Worm (Caenorhabditis elegans) whole organism, L4 larva: ENCODE measurements around the gene F40F12.9.

Source experiments
- D1046.2 ChIP-seq: fragments of 200-800 bp; sonication (Bioruptor generic); IDR thresholded peaks from 2 replicates; pipeline ENCODE4 v1.3.6; 2022; ENCODE audit warnings: missing genetic modification characterization, missing compliant biosample characterization
- F26F4.8 ChIP-seq: fragments of 200-800 bp; sonication (Bioruptor generic); conservative IDR thresholded peaks from 2 replicates; pipeline ENCODE4 v1.3.6; 2022; ENCODE audit warnings: missing genetic modification characterization, missing compliant biosample characterization
- Y48G9A.11 ChIP-seq: fragments of 200-800 bp; sonication (Bioruptor generic); IDR thresholded peaks from 2 replicates; pipeline ENCODE4 v1.3.6; 2022; ENCODE audit warnings: missing genetic modification reagents, missing genetic modification characterization, missing compliant biosample characterization
- aha-1 ChIP-seq: fragments of 150-350 bp; peaks from one replicate; lab custom pipeline; 2014; ENCODE audit warnings: missing biosample characterization, missing genetic modification characterization
- attf-4 ChIP-seq: sonication (generic microtip); optimal IDR thresholded peaks from 3 replicates; lab custom pipeline; 2017; ENCODE audit warnings: missing biosample characterization, missing genetic modification characterization
- ceh-82 ChIP-seq: sonication (generic microtip); optimal IDR thresholded peaks from 2 replicates; lab custom pipeline; 2017; ENCODE audit warnings: missing biosample characterization, missing genetic modification characterization
- ces-1 ChIP-seq: fragments of 150-350 bp; sonication (generic microtip); optimal IDR thresholded peaks from 4 replicates; lab custom pipeline; 2014; ENCODE audit warnings: missing biosample characterization, missing genetic modification reagents, missing genetic modification characterization
- cey-2 ChIP-seq: sonication (generic microtip); optimal IDR thresholded peaks from 3 replicates; lab custom pipeline; 2017; ENCODE audit warnings: missing genetic modification characterization, mild to moderate bottlenecking, missing compliant biosample characterization, antibody characterized with exemption, borderline replicate concordance; ENCODE audit not compliant: insufficient read depth
- dmd-8 ChIP-seq: fragments of 200-800 bp; sonication (Bioruptor generic); IDR thresholded peaks from 2 replicates; pipeline ENCODE4 v1.3.6; 2022; ENCODE audit warnings: missing genetic modification characterization, missing compliant biosample characterization
- hif-1 ChIP-seq, 2 experiments: sonication (generic microtip); optimal IDR thresholded peaks; 2 replicates each; lab custom pipeline; 2016 to 2017; ENCODE audit warnings: missing compliant biosample characterization in 2 of 2, missing genetic modification characterization in 2 of 2, missing genetic modification reagents in 2 of 2, missing genotype in 2 of 2, mild to moderate bottlenecking in 1 of 2
- hlh-11 ChIP-seq: fragments of 200-800 bp; sonication (Bioruptor generic); optimal IDR thresholded peaks from 2 replicates; lab custom pipeline; 2018; ENCODE audit warnings: mild to moderate bottlenecking, missing genetic modification characterization, missing compliant biosample characterization
- hmg-1.1 ChIP-seq: fragments of 200-800 bp; sonication (Bioruptor generic); IDR thresholded peaks from 2 replicates; pipeline ENCODE4 v1.3.6; 2022; ENCODE audit warnings: missing genetic modification reagents, missing genetic modification characterization, missing compliant biosample characterization
- lim-7 ChIP-seq: fragments of 200-800 bp; sonication (Bioruptor generic); IDR thresholded peaks from 2 replicates; pipeline ENCODE4 v1.3.6; 2022; ENCODE audit warnings: missing genetic modification characterization, missing compliant biosample characterization
- lin-1 ChIP-seq: fragments of 200-800 bp; sonication (Bioruptor generic); IDR thresholded peaks from 2 replicates; pipeline ENCODE4 v1.3.6; 2022; ENCODE audit warnings: missing genetic modification reagents, missing genetic modification characterization, missing compliant biosample characterization
- lin-13 ChIP-seq: fragments of 150-350 bp; optimal IDR thresholded peaks from 2 replicates; lab custom pipeline; 2014; ENCODE audit warnings: missing biosample characterization, missing genetic modification reagents, missing genetic modification characterization
- lir-3 ChIP-seq: sonication (generic microtip); optimal IDR thresholded peaks from 2 replicates; lab custom pipeline; 2016; ENCODE audit warnings: mild to moderate bottlenecking, missing genetic modification characterization, missing compliant biosample characterization
- lsy-2 ChIP-seq, 2 experiments: fragments of 150-350 bp in 1 of 2; sonication (generic microtip) in 1 of 2; optimal IDR thresholded peaks; 2 replicates each; lab custom pipeline; 2014 to 2017; ENCODE audit warnings: missing biosample characterization in 2 of 2, missing genetic modification characterization in 2 of 2
- mdt-29 ChIP-seq: fragments of 200-800 bp; sonication (Bioruptor generic); IDR thresholded peaks from 2 replicates; pipeline ENCODE4 v1.3.6; 2022; ENCODE audit warnings: missing genetic modification reagents, missing genetic modification characterization, missing compliant biosample characterization
- mxl-2 ChIP-seq: fragments of 200-800 bp; sonication (Bioruptor generic); conservative IDR thresholded peaks from 2 replicates; pipeline ENCODE4 v1.3.6; 2022; ENCODE audit warnings: missing genetic modification reagents, missing genetic modification characterization, missing compliant biosample characterization
- nhr-11 ChIP-seq: fragments of 150-350 bp; optimal IDR thresholded peaks from 2 replicates; lab custom pipeline; 2014; ENCODE audit warnings: missing biosample characterization, missing genetic modification characterization
- nhr-111 ChIP-seq: fragments of 200-800 bp; sonication (Bioruptor generic); optimal IDR thresholded peaks from 2 replicates; lab custom pipeline; 2018; ENCODE audit warnings: mild to moderate bottlenecking, missing genetic modification characterization, missing compliant biosample characterization
- nhr-25 ChIP-seq: sonication (generic microtip); optimal IDR thresholded peaks from 2 replicates; lab custom pipeline; 2017; ENCODE audit warnings: missing genetic modification characterization, mild to moderate bottlenecking, missing compliant biosample characterization, antibody characterized with exemption, moderate library complexity, borderline replicate concordance; ENCODE audit not compliant: insufficient read depth
- nhr-41 ChIP-seq: fragments of 200-800 bp; sonication (Bioruptor generic); IDR thresholded peaks from 2 replicates; pipeline ENCODE4 v1.3.6; 2022; ENCODE audit warnings: missing genetic modification reagents, missing genetic modification characterization, missing compliant biosample characterization
- nhr-42 ChIP-seq: fragments of 200-800 bp; sonication (Bioruptor generic); IDR thresholded peaks from 2 replicates; pipeline ENCODE4 v1.3.6; 2022; ENCODE audit warnings: missing genetic modification characterization, missing compliant biosample characterization
- pha-4 ChIP-seq, 2 experiments: fragments of 150-350 bp in 1 of 2; fragments of 200-800 bp in 1 of 2; sonication (Bioruptor generic) in 1 of 2; IDR thresholded peaks in 1 of 2; optimal IDR thresholded peaks in 1 of 2; 2 replicates each; pipeline versions ENCODE4 v1.3.6 to Lab custom; 2014 to 2022; ENCODE audit warnings: missing genetic modification characterization in 2 of 2, missing genetic modification reagents in 2 of 2, missing biosample characterization in 1 of 2, missing compliant biosample characterization in 1 of 2
- saeg-2 ChIP-seq: fragments of 200-800 bp; sonication (Bioruptor generic); IDR thresholded peaks from 2 replicates; pipeline ENCODE4 v1.3.6; 2022; ENCODE audit warnings: missing genetic modification reagents, missing genetic modification characterization, missing compliant biosample characterization
- skn-1 ChIP-seq: fragments of 150-350 bp; optimal IDR thresholded peaks from 2 replicates; lab custom pipeline; 2014; ENCODE audit warnings: missing biosample characterization, missing genetic modification characterization
- tra-1 ChIP-seq: fragments of 200-800 bp; sonication (Bioruptor generic); IDR thresholded peaks from 2 replicates; pipeline ENCODE4 v1.3.6; 2022; ENCODE audit warnings: missing genetic modification reagents, missing genetic modification characterization, missing compliant biosample characterization
- unc-62 ChIP-seq, 3 experiments: fragments of 150-350 bp in 1 of 3; sonication (generic microtip); optimal IDR thresholded peaks in 2 of 3; peaks in 1 of 3; 1 replicate in 1 of 3; 2 replicates in 2 of 3; lab custom pipeline; 2014 to 2017; ENCODE audit warnings: missing biosample characterization in 3 of 3, missing genetic modification characterization in 3 of 3, missing genetic modification reagents in 3 of 3, missing genotype in 1 of 3
- zag-1 ChIP-seq: fragments of 150-350 bp; optimal IDR thresholded peaks from 2 replicates; lab custom pipeline; 2014; ENCODE audit warnings: missing biosample characterization, missing genetic modification characterization
- zfp-3 ChIP-seq: fragments of 200-800 bp; sonication (Bioruptor generic); conservative IDR thresholded peaks from 2 replicates; pipeline ENCODE4 v1.3.6; 2022; ENCODE audit warnings: missing genetic modification reagents, missing genetic modification characterization, missing compliant biosample characterization

F40F12.9 gene

DNA sequence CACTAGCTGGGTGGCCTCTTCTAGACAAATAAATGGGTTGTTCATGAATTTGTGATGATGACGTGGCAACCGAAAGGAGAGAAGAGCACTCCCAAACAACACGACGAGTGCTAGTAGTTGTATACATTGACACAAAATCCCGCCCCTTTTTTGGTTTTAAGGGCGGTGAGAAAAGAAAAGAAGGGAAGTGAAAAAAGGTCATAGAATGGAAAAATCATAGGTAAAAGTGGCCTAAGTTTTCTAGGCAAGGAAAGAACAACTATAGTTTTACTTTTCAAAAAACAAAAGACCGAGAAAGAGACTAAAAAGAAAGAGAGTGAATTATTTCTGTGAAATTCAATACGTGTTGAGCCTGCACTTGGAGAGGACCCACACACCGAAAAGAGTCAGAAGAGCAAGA, 32.3 kb upstream of the F40F12.9 start, which contains the start of gene ZK757.2:
ZK757.2 (minus strand) TSS at position 101 of the 400 bp plus-strand sequence.
- TF ChIP-seq nhr-42 (GFP tag; lab: Robert Waterston, UW) (no peak), skn-1 (tag; lab: Kevin White, UChicago) (no peak), lir-3 (no peak), ces-1 (GFP tag; lab: Kevin White, UChicago) (no peak), tra-1 (no peak), hif-1 (tag; optimal IDR thresholded peaks at IDR 0.05; lab: Kevin White, UChicago) (no peak), dmd-8 (GFP tag; lab: Robert Waterston, UW) (no peak)

DNA sequence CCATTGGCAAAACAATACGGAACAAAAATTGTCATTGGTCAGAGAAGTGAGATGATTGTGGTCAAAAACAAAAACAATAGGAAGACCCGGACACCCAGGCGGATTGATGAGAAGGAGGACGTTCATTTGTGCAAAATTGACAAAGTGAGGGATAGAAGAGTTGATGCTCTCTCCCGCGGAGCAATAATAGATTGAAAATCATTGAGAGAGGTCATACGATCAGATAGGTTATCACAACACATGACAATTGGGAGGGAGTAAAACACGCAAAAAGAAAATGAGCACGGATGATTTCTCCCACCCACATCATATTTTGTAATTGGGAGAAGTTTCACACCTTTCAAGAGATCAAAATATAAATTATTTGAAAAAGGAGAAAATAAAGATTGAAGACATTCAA, 25.5 kb upstream of the F40F12.9 start:
- peak; percentile 6 for TF ChIP-seq nhr-11 (tag; lab: Kevin White, UChicago)
- TF ChIP-seq nhr-41 = no peak

DNA sequence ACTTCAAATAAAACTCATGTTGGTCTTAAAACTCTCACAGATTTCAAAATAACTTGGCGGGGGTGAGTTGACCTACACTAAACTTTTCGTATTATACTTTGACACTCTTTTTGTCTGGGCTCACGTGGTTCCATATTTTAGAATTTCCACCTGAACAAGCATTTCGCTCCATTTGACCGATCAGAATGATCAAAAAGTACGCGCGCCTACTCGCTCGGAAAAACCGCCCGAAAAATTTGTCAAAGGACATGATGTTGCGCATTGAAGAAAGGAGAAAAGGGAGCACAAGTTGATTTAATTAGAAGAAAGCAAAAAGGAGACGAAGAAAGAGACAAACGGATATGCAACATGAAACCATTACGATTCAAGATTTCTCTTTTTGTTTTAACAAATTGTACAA, 24.8 kb upstream of the F40F12.9 start:
- TF ChIP-seq unc-62 (GFP tag; optimal IDR thresholded peaks at IDR 0.05 in 1 of 2; lab: Kevin White, UChicago) (peak in 1 of 2 experiments; percentile 31), unc-62 (tag; optimal IDR thresholded peaks at IDR 0.05; lab: Kevin White, UChicago) (no peak), lim-7 (no peak), aha-1 (tag; lab: Kevin White, UChicago) (peak; percentile 94)

DNA sequence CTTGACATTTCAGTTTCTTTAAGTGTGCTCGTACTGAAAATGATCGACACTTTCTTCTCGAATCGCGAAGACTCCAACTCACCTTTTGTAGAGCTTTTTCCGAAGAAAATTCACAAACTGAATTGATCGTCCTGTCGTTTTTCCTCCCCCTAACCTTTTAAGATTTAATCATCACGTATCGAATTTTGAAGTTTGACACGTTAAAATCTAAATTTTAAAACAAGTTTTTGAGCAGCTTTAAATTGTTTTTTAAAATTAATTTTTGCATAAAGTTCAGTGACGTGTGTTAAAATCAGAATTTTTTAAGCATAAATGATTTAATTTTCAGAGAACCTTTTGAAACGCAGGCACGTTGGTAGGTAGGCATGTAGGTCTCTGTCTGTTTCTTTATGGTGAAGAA, 19.8 kb upstream of the F40F12.9 start, which contains the start of gene alg-4:
alg-4 (minus strand) TSS at position 101 of the 400 bp plus-strand sequence.
- TF ChIP-seq hif-1 (tag; optimal IDR thresholded peaks at IDR 0.05; lab: Kevin White, UChicago) = no peak
- TF ChIP-seq lin-13 (GFP tag; lab: Kevin White, UChicago) = no peak

DNA sequence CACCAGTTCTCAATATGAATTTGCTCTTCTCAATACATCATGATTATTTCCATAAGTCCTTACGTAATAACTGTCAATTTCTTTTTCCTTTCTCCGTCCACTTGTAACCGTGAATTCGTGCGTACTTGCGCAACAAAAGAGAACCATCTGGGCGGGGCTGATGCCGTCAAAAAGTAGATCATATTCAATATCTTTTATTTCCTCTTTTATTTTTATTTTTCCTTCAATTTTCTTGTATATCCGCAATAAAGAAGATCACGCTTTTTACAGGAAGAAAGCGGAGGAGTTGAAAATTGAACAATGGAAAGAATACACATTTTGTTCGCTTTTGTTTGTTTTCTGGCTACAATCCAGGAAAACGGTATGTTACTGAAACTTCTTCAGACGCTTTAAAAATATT, 18.3 kb upstream of the F40F12.9 start, which contains the start of gene mam-7:
mam-7 (plus strand) TSS at position 301 of the 400 bp plus-strand sequence.
- no peak for TF ChIP-seq attf-4 (tag; lab: Kevin White, UChicago)
- no peak for TF ChIP-seq F26F4.8 (GFP tag; lab: Robert Waterston, UW)
- TF ChIP-seq saeg-2 = no peak
- TF ChIP-seq skn-1 (tag; lab: Kevin White, UChicago) = no peak
- TF ChIP-seq nhr-25 (tag; lab: Kevin White, UChicago) = no peak
- no peak for TF ChIP-seq ceh-82 (tag; lab: Kevin White, UChicago)
- no peak for TF ChIP-seq ces-1 (GFP tag; lab: Kevin White, UChicago)
- TF ChIP-seq cey-2 (tag; lab: Kevin White, UChicago) = no peak
- no peak for TF ChIP-seq mdt-29 (GFP tag; lab: Robert Waterston, UW)
- TF ChIP-seq aha-1 (tag; lab: Kevin White, UChicago) = no peak
- TF ChIP-seq pha-4 (GFP tag; IDR thresholded peaks at IDR 0.05; lab: Robert Waterston, UW) = no peak
- no peak for TF ChIP-seq pha-4 (tag; optimal IDR thresholded peaks at IDR 0.05; lab: Kevin White, UChicago)
- no peak for TF ChIP-seq nhr-111 (GFP tag; lab: Kevin White, UChicago)
- no peak for TF ChIP-seq lsy-2 (tag; optimal IDR thresholded peaks at IDR 0.05; lab: Kevin White, UChicago)
- TF ChIP-seq hlh-11 (tag; lab: Kevin White, UChicago) = no peak
- no peak for TF ChIP-seq mxl-2 (GFP tag; lab: Robert Waterston, UW)
- no peak for TF ChIP-seq Y48G9A.11 (GFP tag; lab: Robert Waterston, UW)
- TF ChIP-seq D1046.2 (GFP tag; lab: Robert Waterston, UW) = no peak
- no peak for TF ChIP-seq lin-1 (GFP tag; lab: Robert Waterston, UW)
- no peak for TF ChIP-seq nhr-11 (tag; lab: Kevin White, UChicago)

DNA sequence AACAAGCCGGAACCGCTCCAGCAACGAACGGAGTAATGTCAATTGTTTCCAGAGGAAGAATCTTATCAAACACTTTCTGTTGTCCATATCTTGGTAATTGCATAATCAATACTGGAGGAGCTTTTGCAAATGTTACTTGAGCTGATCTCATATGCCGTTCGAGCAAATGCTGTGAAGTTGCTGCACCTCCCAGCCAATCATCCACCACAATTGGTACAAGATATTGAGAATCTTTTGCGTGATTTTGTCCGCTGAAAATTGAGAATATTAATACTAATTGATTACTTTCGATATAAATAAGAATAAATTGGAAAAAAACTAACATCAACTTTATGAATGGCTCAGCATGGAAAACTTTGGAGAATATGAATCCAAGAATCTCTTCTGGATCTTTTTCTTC, 11.4 kb upstream of the F40F12.9 start:
- TF ChIP-seq aha-1 (tag; lab: Kevin White, UChicago) (peak; percentile 54), zfp-3 (GFP tag; lab: Robert Waterston, UW) (no peak), zag-1 (tag; lab: Kevin White, UChicago) (no peak), hmg-1.1 (GFP tag; lab: Robert Waterston, UW) (no peak)
